Fruit fly (Drosophila melanogaster) whole organism, pupa: ENCODE measurements around the gene Teh4.

Experiments used
- CG10348 ChIP-seq: fragments of 200-800 bp; sonication (Bioruptor generic); IDR thresholded peaks from 2 replicates; pipeline ENCODE4 v1.3.6; 2022; ENCODE audit warnings: missing biosample characterization, missing genetic modification characterization
- CG12605 ChIP-seq: fragments of 200-800 bp; sonication (Bioruptor generic); IDR thresholded peaks from 2 replicates; pipeline ENCODE4 v1.3.6; 2022; ENCODE audit warnings: missing biosample characterization, missing genetic modification characterization
- CG13204 ChIP-seq: fragments of 200-800 bp; sonication (Bioruptor generic); optimal IDR thresholded peaks from 2 replicates; lab custom pipeline; 2018; ENCODE audit warnings: missing biosample characterization, mild to moderate bottlenecking, missing genetic modification characterization, moderate library complexity
- CG14655 ChIP-seq: fragments of 200-800 bp; sonication (Bioruptor generic); optimal IDR thresholded peaks from 3 replicates; lab custom pipeline; 2017; ENCODE audit warnings: mild to moderate bottlenecking, missing biosample characterization, missing genetic modification reagents, missing genetic modification characterization
- CG15710 ChIP-seq: fragments of 200-800 bp; sonication (Bioruptor generic); optimal IDR thresholded peaks from 2 replicates; lab custom pipeline; 2018; ENCODE audit warnings: missing biosample characterization, mild to moderate bottlenecking, missing genetic modification characterization, moderate library complexity
- CG17806 ChIP-seq: fragments of 200-800 bp; sonication (Bioruptor generic); optimal IDR thresholded peaks from 2 replicates; lab custom pipeline; 2018; ENCODE audit warnings: missing biosample characterization, mild to moderate bottlenecking, missing genetic modification characterization, moderate library complexity
- CG32121 ChIP-seq: fragments of 200-800 bp; sonication (Bioruptor generic); IDR thresholded peaks from 2 replicates; pipeline ENCODE4 v1.3.6; 2022; ENCODE audit warnings: missing biosample characterization, missing genetic modification characterization
- CG34367 ChIP-seq: fragments of 200-800 bp; sonication (Bioruptor generic); optimal IDR thresholded peaks from 2 replicates; lab custom pipeline; 2018; ENCODE audit warnings: missing biosample characterization, mild to moderate bottlenecking, missing genetic modification characterization
- CG4496 ChIP-seq: fragments of 200-800 bp; sonication (Bioruptor generic); IDR thresholded peaks from 3 replicates; pipeline ENCODE4 v1.3.6; 2022; ENCODE audit warnings: missing biosample characterization, missing genetic modification characterization
- CG8159 ChIP-seq: fragments of 200-800 bp; sonication (Bioruptor generic); optimal IDR thresholded peaks from 3 replicates; lab custom pipeline; 2018; ENCODE audit warnings: missing biosample characterization, mild to moderate bottlenecking, missing genetic modification characterization, moderate library complexity
- CG8301 ChIP-seq: fragments of 200-800 bp; sonication (Bioruptor generic); optimal IDR thresholded peaks from 2 replicates; lab custom pipeline; 2018; ENCODE audit warnings: missing biosample characterization, mild to moderate bottlenecking, missing genetic modification characterization
- CG9948 ChIP-seq: fragments of 200-800 bp; sonication (Bioruptor generic); optimal IDR thresholded peaks from 2 replicates; lab custom pipeline; 2018; ENCODE audit warnings: missing biosample characterization, mild to moderate bottlenecking, missing genetic modification characterization, moderate library complexity
- D1 ChIP-seq: fragments of 200-800 bp; sonication (Bioruptor generic); optimal IDR thresholded peaks from 2 replicates; lab custom pipeline; 2018; ENCODE audit warnings: missing biosample characterization, mild to moderate bottlenecking, missing genetic modification characterization, moderate library complexity
- EcR ChIP-seq: fragments of 200-800 bp; sonication (Bioruptor generic); optimal IDR thresholded peaks from 3 replicates; lab custom pipeline; 2019; ENCODE audit warnings: missing biosample characterization, missing genetic modification characterization, mild to moderate bottlenecking, moderate library complexity, missing genetic modification reagents
- Ets98B ChIP-seq: fragments of 200-800 bp; sonication (Bioruptor generic); IDR thresholded peaks from 2 replicates; pipeline ENCODE4 v1.3.6; 2022; ENCODE audit warnings: missing biosample characterization, missing genetic modification characterization
- Pif1A ChIP-seq: fragments of 200-800 bp; sonication (Bioruptor generic); optimal IDR thresholded peaks from 3 replicates; lab custom pipeline; 2016; ENCODE audit warnings: missing biosample characterization, missing genetic modification characterization
- Pif1B ChIP-seq: fragments of 200-800 bp; sonication (Bioruptor generic); optimal IDR thresholded peaks from 3 replicates; lab custom pipeline; 2016; ENCODE audit warnings: missing biosample characterization, missing genetic modification characterization
- Snoo ChIP-seq: fragments of 200-800 bp; sonication (Bioruptor generic); optimal IDR thresholded peaks from 3 replicates; lab custom pipeline; 2017; ENCODE audit warnings: missing biosample characterization, mild to moderate bottlenecking, missing genetic modification characterization, inconsistent platforms
- fd96Ca ChIP-seq: fragments of 200-800 bp; sonication (Bioruptor generic); IDR thresholded peaks from 3 replicates; pipeline ENCODE4 v1.3.6; 2022; ENCODE audit warnings: missing biosample characterization, missing genetic modification characterization
- gl ChIP-seq: fragments of 200-800 bp; sonication (Bioruptor generic); optimal IDR thresholded peaks from 2 replicates; lab custom pipeline; 2018; ENCODE audit warnings: missing biosample characterization, mild to moderate bottlenecking, missing genetic modification characterization
- rn ChIP-seq: fragments of 200-800 bp; sonication (Bioruptor generic); IDR thresholded peaks from 2 replicates; pipeline ENCODE4 v1.3.6; 2022; ENCODE audit warnings: missing biosample characterization, missing genetic modification characterization

Teh4 gene

dm6 chr3L:4185259-4185658, 7.2 kb upstream of the Teh4 start:
- TF ChIP-seq CG8159 (tag; lab: Kevin White, UChicago) (no peak), Pif1A (GFP tag; lab: Kevin White, UChicago) (no peak), CG12605 (GFP tag; lab: Robert Waterston, UW) (0 out of 2 replicates have a peak, but pooled peaks have one; percentile 27)

dm6 chr3L:4184563-4184962, 6.5 kb upstream of the Teh4 start, which contains the start of gene Teh3:
Gene Teh3, minus strand, starts transcription at chr3L:4184663.
- TF ChIP-seq gl (tag; lab: Kevin White, UChicago) (no peak), CG10348 (GFP tag; lab: Robert Waterston, UW) (no peak), Pif1A (GFP tag; lab: Kevin White, UChicago) (no peak), CG8301 (tag; lab: Kevin White, UChicago) (no peak), Pif1B (GFP tag; lab: Kevin White, UChicago) (no peak)

- TF ChIP-seq EcR (no peak), rn (GFP tag; lab: Robert Waterston, UW) (no peak), CG14655 (no peak), CG4496 (GFP tag; lab: Robert Waterston, UW) (no peak), CG8301 (tag; lab: Kevin White, UChicago) (no peak), CG17806 (no peak), CG13204 (GFP tag; lab: Kevin White, UChicago) (no peak), D1 (tag; lab: Kevin White, UChicago) (no peak), CG34367 (tag; lab: Kevin White, UChicago) (no peak), fd96Ca (no peak)
Measured at dm6 chr3L:4173584-4173983, 4.5 kb downstream of the Teh4 start, which contains the start of gene CG18675. Gene CG18675, plus strand, starts transcription at chr3L:4173884.

dm6 chr3L:4169957-4170651, 8.0 kb downstream of the Teh4 start, which contains the start of gene Ero1L:
Gene Ero1L, plus strand, starts transcription at chr3L:4170404.
- TF ChIP-seq CG32121 (GFP tag; lab: Robert Waterston, UW): 0 out of 2 replicates have a peak, but pooled peaks have one; percentile 23
- no peak for TF ChIP-seq CG14655
- peak; percentile 39 for TF ChIP-seq CG9948 (tag; lab: Kevin White, UChicago)
- TF ChIP-seq CG10348 (GFP tag; lab: Robert Waterston, UW): no peak
- TF ChIP-seq rn (GFP tag; lab: Robert Waterston, UW): no peak
- peak; percentile 91 for TF ChIP-seq D1 (tag; lab: Kevin White, UChicago)
- peak; percentile 43 for TF ChIP-seq CG8159 (tag; lab: Kevin White, UChicago)
- TF ChIP-seq CG34367 (tag; lab: Kevin White, UChicago): no peak
- TF ChIP-seq Snoo: no peak
- TF ChIP-seq CG4496 (GFP tag; lab: Robert Waterston, UW): no peak; the same call in 1 of the 3 replicates
- no peak for TF ChIP-seq Ets98B (GFP tag; lab: Robert Waterston, UW)
- TF ChIP-seq CG13204 (GFP tag; lab: Kevin White, UChicago): no peak
- TF ChIP-seq CG15710 (tag; lab: Kevin White, UChicago): peak; percentile 4
- no peak for TF ChIP-seq CG12605 (GFP tag; lab: Robert Waterston, UW)
- peak; percentile 18 for TF ChIP-seq gl (tag; lab: Kevin White, UChicago)
- TF ChIP-seq Pif1A (GFP tag; lab: Kevin White, UChicago): peak; percentile 15
- TF ChIP-seq Pif1B (GFP tag; lab: Kevin White, UChicago): no peak
- no peak for TF ChIP-seq EcR
- TF ChIP-seq CG17806: peak; percentile 16
- TF ChIP-seq CG8301 (tag; lab: Kevin White, UChicago): no peak
- 0 out of 3 replicates have a peak, but pooled peaks have one; percentile 50 for TF ChIP-seq fd96Ca
- TF ChIP-seq, all 21 proteins: peak for 9

- TF ChIP-seq CG12605 (GFP tag; lab: Robert Waterston, UW) (no peak), Pif1B (GFP tag; lab: Kevin White, UChicago) (no peak), Pif1A (GFP tag; lab: Kevin White, UChicago) (no peak), Ets98B (GFP tag; lab: Robert Waterston, UW) (no peak), CG34367 (tag; lab: Kevin White, UChicago) (no peak), CG8159 (tag; lab: Kevin White, UChicago) (no peak), CG14655 (no peak), Snoo (no peak), CG32121 (GFP tag; lab: Robert Waterston, UW) (no peak), CG10348 (GFP tag; lab: Robert Waterston, UW) (no peak), fd96Ca (no peak; the same call in 2 of the 3 replicates), CG4496 (GFP tag; lab: Robert Waterston, UW) (no peak), D1 (tag; lab: Kevin White, UChicago) (no peak), CG13204 (GFP tag; lab: Kevin White, UChicago) (no peak), CG17806 (no peak), CG8301 (tag; lab: Kevin White, UChicago) (no peak), EcR (no peak)
Measured at dm6 chr3L:4167353-4167842, 10.7 kb downstream of the Teh4 start, which contains the start of gene mas. Gene mas, minus strand, starts transcription at chr3L:4167464.

dm6 chr3L:4160926-4161325, 17.1 kb downstream of the Teh4 start, which contains the start of gene nab:
Gene nab, minus strand, starts transcription at chr3L:4160932.
- TF ChIP-seq CG9948 (tag; lab: Kevin White, UChicago) (no peak), Snoo (peak; percentile 23)
- TF ChIP-seq, all 21 proteins: peak for 1
